Fruit fly (Drosophila melanogaster) whole organism, pupa: Measurements from ENCODE around the gene Pep.
A peak's percentile ranks its signal among the peaks of the same experiment; 100 is the strongest.

ENCODE experiments used
- CG10348 ChIP-seq: fragments of 200-800 bp; sonication (Bioruptor generic); IDR thresholded peaks from 2 replicates; pipeline ENCODE4 v1.3.6; 2022; ENCODE audit warnings: missing biosample characterization, missing genetic modification characterization
- CG12605 ChIP-seq: fragments of 200-800 bp; sonication (Bioruptor generic); IDR thresholded peaks from 2 replicates; pipeline ENCODE4 v1.3.6; 2022; ENCODE audit warnings: missing biosample characterization, missing genetic modification characterization
- CG13204 ChIP-seq: fragments of 200-800 bp; sonication (Bioruptor generic); optimal IDR thresholded peaks from 2 replicates; lab custom pipeline; 2018; ENCODE audit warnings: missing biosample characterization, mild to moderate bottlenecking, missing genetic modification characterization, moderate library complexity
- CG14655 ChIP-seq: fragments of 200-800 bp; sonication (Bioruptor generic); optimal IDR thresholded peaks from 3 replicates; lab custom pipeline; 2017; ENCODE audit warnings: mild to moderate bottlenecking, missing biosample characterization, missing genetic modification reagents, missing genetic modification characterization
- CG15710 ChIP-seq: fragments of 200-800 bp; sonication (Bioruptor generic); optimal IDR thresholded peaks from 2 replicates; lab custom pipeline; 2018; ENCODE audit warnings: missing biosample characterization, mild to moderate bottlenecking, missing genetic modification characterization, moderate library complexity
- CG17806 ChIP-seq: fragments of 200-800 bp; sonication (Bioruptor generic); optimal IDR thresholded peaks from 2 replicates; lab custom pipeline; 2018; ENCODE audit warnings: missing biosample characterization, mild to moderate bottlenecking, missing genetic modification characterization, moderate library complexity
- CG32121 ChIP-seq: fragments of 200-800 bp; sonication (Bioruptor generic); IDR thresholded peaks from 2 replicates; pipeline ENCODE4 v1.3.6; 2022; ENCODE audit warnings: missing biosample characterization, missing genetic modification characterization
- CG34367 ChIP-seq: fragments of 200-800 bp; sonication (Bioruptor generic); optimal IDR thresholded peaks from 2 replicates; lab custom pipeline; 2018; ENCODE audit warnings: missing biosample characterization, mild to moderate bottlenecking, missing genetic modification characterization
- CG4496 ChIP-seq: fragments of 200-800 bp; sonication (Bioruptor generic); IDR thresholded peaks from 3 replicates; pipeline ENCODE4 v1.3.6; 2022; ENCODE audit warnings: missing biosample characterization, missing genetic modification characterization
- CG8159 ChIP-seq: fragments of 200-800 bp; sonication (Bioruptor generic); optimal IDR thresholded peaks from 3 replicates; lab custom pipeline; 2018; ENCODE audit warnings: missing biosample characterization, mild to moderate bottlenecking, missing genetic modification characterization, moderate library complexity
- CG8301 ChIP-seq: fragments of 200-800 bp; sonication (Bioruptor generic); optimal IDR thresholded peaks from 2 replicates; lab custom pipeline; 2018; ENCODE audit warnings: missing biosample characterization, mild to moderate bottlenecking, missing genetic modification characterization
- CG9948 ChIP-seq: fragments of 200-800 bp; sonication (Bioruptor generic); optimal IDR thresholded peaks from 2 replicates; lab custom pipeline; 2018; ENCODE audit warnings: missing biosample characterization, mild to moderate bottlenecking, missing genetic modification characterization, moderate library complexity
- D1 ChIP-seq: fragments of 200-800 bp; sonication (Bioruptor generic); optimal IDR thresholded peaks from 2 replicates; lab custom pipeline; 2018; ENCODE audit warnings: missing biosample characterization, mild to moderate bottlenecking, missing genetic modification characterization, moderate library complexity
- EcR ChIP-seq: fragments of 200-800 bp; sonication (Bioruptor generic); optimal IDR thresholded peaks from 3 replicates; lab custom pipeline; 2019; ENCODE audit warnings: missing biosample characterization, missing genetic modification characterization, mild to moderate bottlenecking, moderate library complexity, missing genetic modification reagents
- Ets98B ChIP-seq: fragments of 200-800 bp; sonication (Bioruptor generic); IDR thresholded peaks from 2 replicates; pipeline ENCODE4 v1.3.6; 2022; ENCODE audit warnings: missing biosample characterization, missing genetic modification characterization
- Pif1A ChIP-seq: fragments of 200-800 bp; sonication (Bioruptor generic); optimal IDR thresholded peaks from 3 replicates; lab custom pipeline; 2016; ENCODE audit warnings: missing biosample characterization, missing genetic modification characterization
- Pif1B ChIP-seq: fragments of 200-800 bp; sonication (Bioruptor generic); optimal IDR thresholded peaks from 3 replicates; lab custom pipeline; 2016; ENCODE audit warnings: missing biosample characterization, missing genetic modification characterization
- Snoo ChIP-seq: fragments of 200-800 bp; sonication (Bioruptor generic); optimal IDR thresholded peaks from 3 replicates; lab custom pipeline; 2017; ENCODE audit warnings: missing biosample characterization, mild to moderate bottlenecking, missing genetic modification characterization, inconsistent platforms
- fd96Ca ChIP-seq: fragments of 200-800 bp; sonication (Bioruptor generic); IDR thresholded peaks from 3 replicates; pipeline ENCODE4 v1.3.6; 2022; ENCODE audit warnings: missing biosample characterization, missing genetic modification characterization
- gl ChIP-seq: fragments of 200-800 bp; sonication (Bioruptor generic); optimal IDR thresholded peaks from 2 replicates; lab custom pipeline; 2018; ENCODE audit warnings: missing biosample characterization, mild to moderate bottlenecking, missing genetic modification characterization
- rn ChIP-seq: fragments of 200-800 bp; sonication (Bioruptor generic); IDR thresholded peaks from 2 replicates; pipeline ENCODE4 v1.3.6; 2022; ENCODE audit warnings: missing biosample characterization, missing genetic modification characterization

Gene Pep

DNA sequence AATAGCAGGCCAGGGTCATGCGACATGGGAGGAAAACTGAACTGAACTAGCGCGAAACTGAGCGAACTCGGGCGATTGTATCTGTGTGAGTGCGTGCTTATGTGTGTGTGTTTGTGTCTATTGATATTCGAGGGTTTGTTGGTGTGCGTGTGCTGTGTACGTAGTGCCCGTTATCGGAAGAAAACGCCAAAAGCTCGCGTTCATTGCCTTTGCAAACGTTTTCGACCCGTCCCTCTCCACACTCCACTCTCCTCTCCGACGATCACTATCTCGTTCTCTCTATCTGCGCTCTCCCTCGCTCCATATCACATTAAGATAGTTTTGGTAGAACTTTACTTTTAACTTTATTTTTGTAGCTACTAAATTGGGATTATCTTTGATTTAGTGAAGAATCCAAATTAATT lies 28.0 kb downstream of the Pep start:
- TF ChIP-seq Pif1A (no peak), gl (no peak), CG12605 (no peak), CG4496 (GFP tag; lab: Robert Waterston, UW) (no peak), CG34367 (no peak), EcR (GFP tag; lab: Kevin White, UChicago) (no peak), CG15710 (tag; lab: Kevin White, UChicago) (no peak), rn (GFP tag; lab: Robert Waterston, UW) (no peak), Pif1B (GFP tag; lab: Kevin White, UChicago) (no peak), D1 (tag; lab: Kevin White, UChicago) (no peak), CG9948 (no peak), CG32121 (GFP tag; lab: Robert Waterston, UW) (no peak), CG8159 (tag; lab: Kevin White, UChicago) (no peak), CG13204 (GFP tag; lab: Kevin White, UChicago) (no peak), Ets98B (GFP tag; lab: Robert Waterston, UW) (no peak), CG14655 (GFP tag; lab: Kevin White, UChicago) (no peak), CG10348 (GFP tag; lab: Robert Waterston, UW) (no peak), CG8301 (tag; lab: Kevin White, UChicago) (no peak)

DNA sequence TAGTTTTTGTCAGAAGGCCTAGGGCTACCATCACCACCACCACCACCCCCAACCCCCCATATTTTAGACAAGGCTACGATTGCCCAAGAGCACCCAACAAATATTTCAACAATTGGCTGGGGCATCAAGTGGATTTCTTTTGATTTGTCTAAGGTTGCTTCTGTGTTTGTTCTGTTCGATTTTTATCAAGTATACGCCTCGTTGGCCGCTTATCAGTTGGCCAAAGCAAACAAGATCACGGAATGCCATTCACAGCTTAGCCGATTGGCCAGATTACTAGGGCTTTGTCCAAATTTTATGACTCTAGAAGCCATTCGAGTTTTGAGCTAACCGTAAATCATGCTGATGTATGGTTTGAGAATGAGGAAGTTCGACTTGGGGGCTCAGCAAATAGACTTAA lies 29.0 kb downstream of the Pep start:
- TF ChIP-seq CG9948 = no peak
- TF ChIP-seq CG8301 (tag; lab: Kevin White, UChicago) = no peak
- no peak for TF ChIP-seq rn (GFP tag; lab: Robert Waterston, UW)
- TF ChIP-seq CG14655 (GFP tag; lab: Kevin White, UChicago) = no peak
- no peak for TF ChIP-seq CG13204 (GFP tag; lab: Kevin White, UChicago)
- TF ChIP-seq CG12605 = no peak
- TF ChIP-seq CG10348 (GFP tag; lab: Robert Waterston, UW) = no peak
- no peak for TF ChIP-seq Pif1A
- TF ChIP-seq Ets98B (GFP tag; lab: Robert Waterston, UW) = no peak
- no peak for TF ChIP-seq CG17806 (tag; lab: Kevin White, UChicago)
- TF ChIP-seq gl = no peak
- TF ChIP-seq CG8159 (tag; lab: Kevin White, UChicago) = no peak
- TF ChIP-seq D1 (tag; lab: Kevin White, UChicago) = no peak
- no peak for TF ChIP-seq CG34367
- no peak for TF ChIP-seq CG32121 (GFP tag; lab: Robert Waterston, UW)
- TF ChIP-seq CG4496 (GFP tag; lab: Robert Waterston, UW) = no peak
- no peak for TF ChIP-seq CG15710 (tag; lab: Kevin White, UChicago)
- no peak for TF ChIP-seq Snoo (tag; lab: Kevin White, UChicago)

DNA sequence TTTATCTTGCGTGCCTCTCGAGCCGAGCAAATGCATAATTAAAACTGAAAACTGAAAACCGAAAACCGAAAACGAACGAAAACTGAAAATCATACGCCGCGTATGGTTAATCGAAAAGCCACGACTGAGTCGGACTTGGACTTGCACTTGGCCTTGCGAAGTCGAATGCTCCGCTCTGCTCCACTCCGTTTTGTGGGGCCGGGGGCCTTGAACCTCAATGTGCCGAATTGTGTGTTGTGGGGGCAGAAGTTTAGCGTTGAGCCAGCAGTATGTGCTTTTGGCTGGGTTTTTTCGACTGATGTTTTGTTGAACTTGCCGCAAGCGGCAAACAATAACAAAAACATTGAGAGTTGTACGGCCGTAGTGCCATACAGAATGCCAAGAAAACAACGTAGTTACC lies 29.6 kb downstream of the Pep start:
- TF ChIP-seq CG14655 (GFP tag; lab: Kevin White, UChicago) (no peak), CG15710 (tag; lab: Kevin White, UChicago) (no peak), CG34367 (no peak), CG32121 (GFP tag; lab: Robert Waterston, UW) (no peak), CG8301 (tag; lab: Kevin White, UChicago) (no peak)

DNA sequence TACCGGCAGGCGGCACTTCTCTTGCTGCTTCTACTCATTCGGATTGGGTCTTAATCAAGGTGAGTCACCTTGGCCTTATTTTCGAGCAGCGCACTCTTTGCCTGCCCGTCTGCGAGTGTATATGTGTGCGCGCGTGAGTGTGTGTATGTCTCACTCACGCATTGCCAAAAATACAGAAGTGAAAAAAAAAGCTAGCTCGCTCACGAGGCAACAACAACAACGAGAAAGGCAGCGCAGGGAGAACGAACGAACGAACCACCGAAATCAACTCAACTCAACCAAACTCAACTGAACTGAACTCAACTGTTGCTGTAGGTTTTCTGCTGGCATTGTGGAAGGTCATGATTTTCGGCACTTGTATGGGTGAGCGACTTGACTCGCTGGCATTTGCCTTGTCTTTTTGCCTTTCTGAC lies 30.9 kb downstream of the Pep start:
- 0 out of 3 replicates have a peak, but pooled peaks have one; percentile 36 for TF ChIP-seq fd96Ca (GFP tag; lab: Robert Waterston, UW)
- no peak for TF ChIP-seq Ets98B (GFP tag; lab: Robert Waterston, UW)
- no peak for TF ChIP-seq Snoo (tag; lab: Kevin White, UChicago)
- no peak for TF ChIP-seq CG8159 (tag; lab: Kevin White, UChicago)
- TF ChIP-seq EcR (GFP tag; lab: Kevin White, UChicago) = peak; percentile 32
- TF ChIP-seq, all 21 proteins: peak for 2

DNA sequence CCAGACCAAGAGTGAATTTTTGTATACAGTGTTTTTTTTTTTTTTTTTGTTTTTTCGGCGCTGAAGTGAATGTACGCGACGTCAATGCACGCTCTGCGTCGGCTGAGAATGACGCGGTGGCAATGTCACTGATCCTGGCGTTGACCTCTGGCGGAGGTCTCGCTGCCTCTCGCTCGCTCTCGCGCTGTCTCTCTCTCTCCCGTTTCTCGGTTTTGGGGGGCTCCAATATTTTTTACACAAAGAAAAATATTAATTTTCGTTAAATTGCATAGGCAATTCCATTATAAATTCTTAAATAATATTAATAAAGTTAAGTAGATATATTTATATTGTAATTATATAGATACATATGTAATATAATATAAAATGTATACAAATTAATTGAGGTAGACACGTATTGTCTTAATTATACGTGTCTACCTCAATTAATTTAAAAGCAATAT lies 31.5 kb downstream of the Pep start:
- TF ChIP-seq EcR (GFP tag; lab: Kevin White, UChicago) = peak; percentile 26
- TF ChIP-seq CG9948 = no peak
- no peak for TF ChIP-seq Pif1B (GFP tag; lab: Kevin White, UChicago)
- TF ChIP-seq rn (GFP tag; lab: Robert Waterston, UW) = no peak
- no peak for TF ChIP-seq fd96Ca (GFP tag; lab: Robert Waterston, UW)
- TF ChIP-seq CG10348 (GFP tag; lab: Robert Waterston, UW) = no peak
- peak; percentile 18 for TF ChIP-seq Snoo (tag; lab: Kevin White, UChicago)

DNA sequence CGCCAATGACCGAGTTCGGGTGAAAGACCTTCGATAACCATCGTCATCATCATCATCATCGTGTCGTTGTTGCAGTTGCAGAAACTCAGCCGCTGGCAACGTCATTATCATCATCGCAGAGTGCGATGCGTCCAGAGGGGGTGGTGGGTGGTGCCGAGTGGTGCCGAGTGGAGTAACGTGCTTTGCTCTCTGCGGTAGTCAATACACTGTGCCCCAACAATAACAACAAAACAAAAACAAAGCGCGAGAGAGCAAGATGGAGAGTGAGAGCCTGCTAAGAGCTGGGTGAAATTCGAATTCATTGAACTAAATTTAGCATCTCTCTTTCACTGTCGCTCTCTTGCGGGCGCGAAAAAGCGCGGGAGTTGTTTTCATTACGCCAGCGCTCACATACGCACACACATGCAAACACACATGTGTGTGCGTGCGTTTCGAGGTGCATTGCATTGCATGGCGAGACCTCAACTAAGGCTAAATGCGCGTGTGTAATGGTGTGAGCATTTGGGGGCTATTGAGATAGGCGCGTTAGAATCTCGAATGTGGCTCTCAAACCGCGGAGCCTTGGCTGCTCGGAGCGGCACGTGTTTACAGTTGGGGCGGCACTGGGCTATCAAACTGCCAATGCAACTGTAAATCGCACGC lies 32.9 kb downstream of the Pep start:
- TF ChIP-seq EcR (GFP tag; lab: Kevin White, UChicago) (peak; percentile 100), D1 (tag; lab: Kevin White, UChicago) (peak; percentile 41), CG12605 (peak; percentile 65), CG8301 (tag; lab: Kevin White, UChicago) (no peak), gl (peak; percentile 37), CG4496 (GFP tag; lab: Robert Waterston, UW) (peak; percentile 56; the same call in 2 of the 3 replicates), rn (GFP tag; lab: Robert Waterston, UW) (no peak), CG8159 (tag; lab: Kevin White, UChicago) (peak; percentile 1), fd96Ca (GFP tag; lab: Robert Waterston, UW) (peak; percentile 60), Ets98B (GFP tag; lab: Robert Waterston, UW) (peak; percentile 64), CG13204 (GFP tag; lab: Kevin White, UChicago) (peak; percentile 76)
